Worm (Caenorhabditis elegans) whole organism, young adult: ENCODE results near the gene odr-3.

Source experiments
- B0336.3 ChIP-seq: fragments of 200-800 bp; sonication (Bioruptor generic); IDR thresholded peaks from 2 replicates; pipeline ENCODE4 v1.3.6; 2022; ENCODE audit warnings: missing genetic modification characterization, missing compliant biosample characterization
- F22D6.2 ChIP-seq: sonication (generic microtip); optimal IDR thresholded peaks from 2 replicates; lab custom pipeline; 2016; ENCODE audit warnings: mild to moderate bottlenecking, missing genetic modification characterization, missing compliant biosample characterization
- F49E8.2 ChIP-seq: sonication (generic microtip); optimal IDR thresholded peaks from 3 replicates; lab custom pipeline; 2017; ENCODE audit warnings: missing genetic modification characterization, mild to moderate bottlenecking, missing compliant biosample characterization, antibody characterized with exemption, moderate library complexity; ENCODE audit not compliant: insufficient read depth
- F52B5.7 ChIP-seq: sonication (generic microtip); optimal IDR thresholded peaks from 2 replicates; lab custom pipeline; 2016; ENCODE audit warnings: mild to moderate bottlenecking, missing genetic modification characterization, missing compliant biosample characterization
- Y67H2A.10 ChIP-seq: fragments of 200-800 bp; sonication (Bioruptor generic); conservative IDR thresholded peaks from 2 replicates; pipeline ENCODE4 v1.3.6; 2022; ENCODE audit warnings: missing genetic modification reagents, missing genetic modification characterization, missing compliant biosample characterization
- aptf-2 ChIP-seq: fragments of 200-800 bp; sonication (Bioruptor generic); conservative IDR thresholded peaks from 2 replicates; pipeline ENCODE4 v1.3.6; 2022; ENCODE audit warnings: missing genetic modification reagents, missing genetic modification characterization, missing compliant biosample characterization
- ceh-27 ChIP-seq: fragments of 200-800 bp; sonication (Bioruptor generic); optimal IDR thresholded peaks from 2 replicates; lab custom pipeline; 2018; ENCODE audit warnings: mild to moderate bottlenecking, missing genetic modification characterization, moderate library complexity, missing compliant biosample characterization
- ceh-40 ChIP-seq: fragments of 200-800 bp; sonication (Bioruptor generic); IDR thresholded peaks from 2 replicates; pipeline ENCODE4 v1.3.6; 2022; ENCODE audit warnings: missing genetic modification characterization, missing compliant biosample characterization
- egrh-3 ChIP-seq: fragments of 200-800 bp; sonication (Bioruptor generic); IDR thresholded peaks from 2 replicates; pipeline ENCODE4 v1.3.6; 2022; ENCODE audit warnings: missing genetic modification reagents, missing genetic modification characterization, missing compliant biosample characterization
- ekl-4 ChIP-seq: fragments of 200-800 bp; sonication (Bioruptor generic); IDR thresholded peaks from 2 replicates; pipeline ENCODE4 v1.3.6; 2022; ENCODE audit warnings: missing genetic modification reagents, missing genetic modification characterization, missing compliant biosample characterization
- hlh-12 ChIP-seq: sonication (generic microtip); optimal IDR thresholded peaks from 2 replicates; lab custom pipeline; 2016; ENCODE audit warnings: missing genetic modification characterization, missing compliant biosample characterization
- hsf-1 ChIP-seq: fragments of 200-800 bp; sonication (Bioruptor generic); IDR thresholded peaks from 2 replicates; pipeline ENCODE4 v1.3.6; 2022; ENCODE audit warnings: missing genetic modification reagents, missing genetic modification characterization, missing compliant biosample characterization
- lag-1 ChIP-seq: fragments of 200-800 bp; sonication (Bioruptor generic); IDR thresholded peaks from 2 replicates; pipeline ENCODE4 v1.3.6; 2022; ENCODE audit warnings: missing genetic modification reagents, missing genetic modification characterization, missing compliant biosample characterization
- lin-26 ChIP-seq: fragments of 200-800 bp; sonication (Bioruptor generic); IDR thresholded peaks from 2 replicates; pipeline ENCODE4 v1.3.6; 2022; ENCODE audit warnings: missing genetic modification reagents, missing genetic modification characterization, missing compliant biosample characterization
- lin-40 ChIP-seq: sonication (generic microtip); optimal IDR thresholded peaks from 2 replicates; lab custom pipeline; 2016; ENCODE audit warnings: missing genetic modification characterization, mild to moderate bottlenecking, missing compliant biosample characterization, missing genotype, missing genetic modification reagents
- nfya-1 ChIP-seq: sonication (generic microtip); optimal IDR thresholded peaks from 2 replicates; lab custom pipeline; 2017; ENCODE audit warnings: antibody characterized with exemption, missing compliant biosample characterization, missing genetic modification characterization, borderline replicate concordance; ENCODE audit not compliant: insufficient read depth
- nhr-80 ChIP-seq: sonication (generic microtip); optimal IDR thresholded peaks from 2 replicates; lab custom pipeline; 2016; ENCODE audit warnings: missing genetic modification characterization, missing compliant biosample characterization
- rcor-1 ChIP-seq: fragments of 200-800 bp; sonication (Bioruptor generic); IDR thresholded peaks from 2 replicates; pipeline ENCODE4 v1.3.6; 2022; ENCODE audit warnings: missing genetic modification reagents, missing genetic modification characterization, missing compliant biosample characterization
- snpc-1.1 ChIP-seq: sonication (generic microtip); optimal IDR thresholded peaks from 2 replicates; lab custom pipeline; 2017; ENCODE audit warnings: missing genetic modification characterization, mild to moderate bottlenecking, missing compliant biosample characterization, antibody characterized with exemption, moderate library complexity, missing genotype, missing genetic modification reagents; ENCODE audit not compliant: insufficient read depth
- snpc-3.4 ChIP-seq: sonication (generic microtip); optimal IDR thresholded peaks from 2 replicates; lab custom pipeline; 2017; ENCODE audit warnings: missing genetic modification characterization, mild to moderate bottlenecking, missing compliant biosample characterization, antibody characterized with exemption, moderate library complexity, missing genotype, missing genetic modification reagents
- somi-1 ChIP-seq: fragments of 200-800 bp; sonication (Bioruptor generic); optimal IDR thresholded peaks from 2 replicates; lab custom pipeline; 2018; ENCODE audit warnings: mild to moderate bottlenecking, missing genetic modification characterization, missing compliant biosample characterization
- zfh-2 ChIP-seq: fragments of 200-800 bp; sonication (Bioruptor generic); conservative IDR thresholded peaks from 2 replicates; pipeline ENCODE4 v1.3.6; 2022; ENCODE audit warnings: missing genetic modification reagents, missing genetic modification characterization, missing compliant biosample characterization
- ztf-26 ChIP-seq: sonication (generic microtip); optimal IDR thresholded peaks from 2 replicates; lab custom pipeline; 2017; ENCODE audit warnings: missing genetic modification characterization, missing compliant biosample characterization

odr-3 gene

DNA sequence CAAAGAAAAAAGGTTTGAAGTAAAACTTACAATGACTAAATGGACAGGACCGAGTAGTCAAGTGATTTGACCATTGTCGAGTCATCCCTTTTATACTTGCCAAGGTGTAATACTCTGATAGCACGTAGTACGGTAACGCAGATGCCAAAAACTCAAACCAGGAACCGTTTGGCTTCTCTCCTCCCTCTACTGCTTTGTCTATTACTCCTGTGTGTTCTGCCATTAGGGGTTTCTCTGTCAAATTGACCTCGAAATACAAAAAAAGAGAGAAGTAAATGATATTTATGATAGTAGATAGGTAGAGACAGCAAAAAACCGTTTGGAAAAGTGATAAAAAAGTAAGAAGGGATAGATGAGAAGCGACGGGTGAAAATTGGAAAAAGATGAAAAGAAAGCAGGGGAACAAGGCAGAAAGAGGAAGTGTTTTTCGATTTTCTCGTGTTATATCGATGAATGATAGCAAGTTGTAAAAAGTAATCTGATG, 47.2 kb downstream of the odr-3 start, which contains the start of the genes col-159 and col-160:
Gene col-159, minus strand, starts transcription at position 51 of the 484 bp plus-strand sequence.
Gene col-160, minus strand, starts transcription at position 63 of the 484 bp plus-strand sequence.
- TF ChIP-seq somi-1 (peak; percentile 71), F49E8.2 (tag; lab: Kevin White, UChicago) (no peak), ztf-26 (tag; lab: Kevin White, UChicago) (peak; percentile 75), lin-40 (tag; lab: Kevin White, UChicago) (peak; percentile 58), rcor-1 (GFP tag; lab: Robert Waterston, UW) (no peak)
- TF ChIP-seq, all 124 proteins: peak for 3

DNA sequence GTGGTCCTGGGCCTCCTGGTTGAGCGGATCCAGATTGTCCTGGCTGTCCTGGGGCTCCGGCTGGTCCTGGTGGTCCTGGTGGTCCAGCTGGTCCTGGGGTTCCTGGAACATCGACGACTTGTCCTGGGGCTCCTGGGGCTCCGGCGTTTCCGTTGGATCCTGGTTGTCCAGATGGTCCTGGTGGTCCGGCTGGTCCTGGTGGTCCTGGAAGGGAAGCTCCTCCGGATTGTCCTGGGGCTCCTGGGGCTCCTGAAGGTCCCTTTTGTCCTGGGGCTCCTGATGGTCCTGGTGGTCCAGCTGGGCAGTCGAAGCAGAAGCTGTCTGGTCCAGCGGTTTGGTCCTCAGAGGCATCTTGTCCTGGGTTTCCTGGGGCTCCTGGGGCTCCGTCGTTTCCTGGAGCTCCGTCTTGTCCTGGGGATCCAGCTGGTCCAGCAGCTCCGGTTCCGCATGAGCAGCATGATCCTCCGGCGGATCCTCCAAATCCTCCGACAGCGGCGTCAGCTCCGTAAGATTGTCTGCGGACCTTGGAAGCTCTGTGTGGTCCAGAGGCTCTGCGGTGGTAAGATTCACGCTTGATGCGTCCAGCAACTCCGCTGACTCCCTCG, 48.0 kb downstream of the odr-3 start:
- TF ChIP-seq lin-26 (GFP tag; lab: Robert Waterston, UW) (0 out of 2 replicates have a peak, but pooled peaks have one; percentile 52), egrh-3 (GFP tag; lab: Robert Waterston, UW) (peak; percentile 92)

DNA sequence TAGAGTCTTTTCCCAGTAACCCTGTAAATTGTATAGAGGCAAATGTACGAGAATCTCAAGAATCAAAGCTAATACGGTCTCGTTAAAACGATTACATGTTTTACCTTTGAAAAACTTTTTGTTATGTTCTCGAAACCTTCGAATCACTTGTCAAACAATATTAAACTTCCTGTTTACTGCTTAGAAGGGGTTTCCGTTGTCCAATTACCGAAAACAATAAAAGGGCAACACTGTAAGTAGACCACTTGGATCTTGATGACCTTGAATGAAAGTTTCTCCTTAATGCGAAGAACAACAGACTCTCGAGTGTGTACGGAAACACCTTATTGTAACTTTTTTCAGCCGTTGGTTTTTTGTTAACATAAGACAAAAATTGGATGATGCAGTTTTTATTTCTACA, 48.7 kb downstream of the odr-3 start:
- TF ChIP-seq ceh-40 (no peak), ceh-27 (GFP tag; lab: Kevin White, UChicago) (peak; percentile 34), lin-40 (tag; lab: Kevin White, UChicago) (peak; percentile 0)

DNA sequence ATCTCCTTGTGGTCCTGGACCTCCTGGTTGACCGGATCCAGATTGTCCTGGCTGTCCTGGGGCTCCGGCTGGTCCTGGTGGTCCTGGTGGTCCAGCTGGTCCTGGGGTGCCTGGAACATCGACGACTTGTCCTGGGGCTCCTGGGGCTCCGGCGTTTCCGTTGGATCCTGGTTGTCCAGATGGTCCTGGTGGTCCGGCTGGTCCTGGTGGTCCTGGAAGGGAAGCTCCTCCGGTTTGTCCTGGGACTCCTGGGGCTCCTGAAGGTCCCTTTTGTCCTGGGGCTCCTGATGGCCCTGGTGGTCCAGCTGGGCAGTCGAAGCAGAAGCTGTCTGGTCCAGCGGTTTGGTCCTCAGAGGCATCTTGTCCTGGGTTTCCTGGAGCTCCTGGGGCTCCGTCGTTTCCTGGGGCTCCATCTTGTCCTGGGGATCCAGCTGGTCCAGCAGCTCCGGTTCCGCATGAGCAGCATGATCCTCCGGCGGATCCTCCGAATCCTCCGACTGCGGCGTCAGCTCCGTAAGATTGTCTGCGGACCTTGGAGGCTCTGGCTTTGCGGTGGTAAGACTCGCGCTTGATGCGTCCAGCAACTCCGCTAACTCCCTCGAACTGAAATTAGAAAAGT, 50.8 kb downstream of the odr-3 start:
- TF ChIP-seq egrh-3 (GFP tag; lab: Robert Waterston, UW) (peak; percentile 93), zfh-2 (GFP tag; lab: Robert Waterston, UW) (peak; percentile 56; the same call in 1 of the 2 replicates)

DNA sequence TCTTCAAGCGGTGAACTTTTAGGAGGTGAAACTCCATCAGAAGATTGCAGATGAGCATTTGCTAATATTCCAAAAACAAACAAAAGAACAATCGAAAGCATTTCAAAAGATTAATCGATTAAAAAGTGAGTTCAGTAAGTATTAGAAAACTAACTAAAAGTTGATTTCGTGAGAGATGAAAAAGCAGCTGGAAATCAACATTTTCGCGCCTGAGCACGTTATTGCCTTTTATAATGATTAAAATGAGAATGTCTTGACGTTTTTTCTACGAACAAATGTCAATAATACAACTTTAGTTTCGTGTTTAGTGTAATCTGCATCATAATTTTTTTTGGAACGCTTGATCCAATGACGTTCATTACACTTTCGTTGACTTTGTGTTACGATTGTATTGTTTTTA, 51.5 kb downstream of the odr-3 start, which contains the start of gene F57B1.9:
Gene F57B1.9, minus strand, starts transcription at position 101 of the 400 bp plus-strand sequence.
- no peak for TF ChIP-seq nhr-80
- no peak for TF ChIP-seq snpc-1.1 (tag; lab: Kevin White, UChicago)
- no peak for TF ChIP-seq F52B5.7
- TF ChIP-seq Y67H2A.10 = no peak
- TF ChIP-seq snpc-3.4 (tag; lab: Kevin White, UChicago) = no peak
- TF ChIP-seq aptf-2 (GFP tag; lab: Robert Waterston, UW) = no peak
- no peak for TF ChIP-seq nfya-1
- no peak for TF ChIP-seq hlh-12
- no peak for TF ChIP-seq ekl-4
- TF ChIP-seq lin-40 (tag; lab: Kevin White, UChicago) = no peak
- no peak for TF ChIP-seq F22D6.2 (tag; lab: Kevin White, UChicago)
- no peak for TF ChIP-seq hsf-1 (GFP tag; lab: Robert Waterston, UW)
- no peak for TF ChIP-seq lag-1 (GFP tag; lab: Robert Waterston, UW)
- TF ChIP-seq B0336.3 (GFP tag; lab: Robert Waterston, UW) = no peak
- TF ChIP-seq, all 124 proteins: peak for 0
